Worm (Caenorhabditis elegans) whole organism, L4/young adult: ENCODE measurements around the gene ccpp-6.

Experiments used
- W03F9.2 ChIP-seq: fragments of 150-350 bp; optimal IDR thresholded peaks from 2 replicates; lab custom pipeline; 2014; ENCODE audit warnings: missing biosample characterization, missing genetic modification characterization
- dao-5 ChIP-seq: sonication (generic microtip); optimal IDR thresholded peaks from 2 replicates; lab custom pipeline; 2016; ENCODE audit warnings: missing genotype, missing genetic modification characterization, moderate library complexity, missing compliant biosample characterization
- him-1 ChIP-seq: sonication (generic microtip); optimal IDR thresholded peaks from 2 replicates; lab custom pipeline; 2016; ENCODE audit warnings: missing genotype, missing genetic modification reagents, missing genetic modification characterization, missing compliant biosample characterization

ccpp-6 gene

ce11 chrII:5387217-5387616 is at the start of gene ccpp-6:
Gene ccpp-6, minus strand, starts transcription at chrII:5387317.
- no peak for TF ChIP-seq him-1
- TF ChIP-seq W03F9.2 (tag; lab: Kevin White, UChicago): no peak
- TF ChIP-seq dao-5 (tag; lab: Kevin White, UChicago): no peak

ce11 chrII:5436833-5437232 is 49.7 kb upstream of the ccpp-6 start, which contains the start of gene dct-5:
Gene dct-5, minus strand, starts transcription at chrII:5436933.
- TF ChIP-seq him-1 (no peak), W03F9.2 (tag; lab: Kevin White, UChicago) (no peak), dao-5 (tag; lab: Kevin White, UChicago) (no peak)

- TF ChIP-seq him-1 (no peak), dao-5 (tag; lab: Kevin White, UChicago) (no peak)
Observed at ce11 chrII:5433069-5433468, 46.0 kb upstream of the ccpp-6 start, which contains the start of gene srx-114. Gene srx-114, minus strand, starts transcription at chrII:5433169.

- TF ChIP-seq him-1: no peak
- peak; percentile 6 for TF ChIP-seq W03F9.2 (tag; lab: Kevin White, UChicago)
Observed at ce11 chrII:5429522-5430257, 42.6 kb upstream of the ccpp-6 start, which contains the start of the genes F07F6.4 and F07F6.2. Gene F07F6.4, minus strand, starts transcription at chrII:5429572. Gene F07F6.2, plus strand, starts transcription at chrII:5430207.

- no peak for TF ChIP-seq W03F9.2 (tag; lab: Kevin White, UChicago)
- TF ChIP-seq him-1: no peak
- no peak for TF ChIP-seq dao-5 (tag; lab: Kevin White, UChicago)
Observed at ce11 chrII:5426470-5426869, 39.4 kb upstream of the ccpp-6 start.

- TF ChIP-seq dao-5 (tag; lab: Kevin White, UChicago) (no peak), W03F9.2 (tag; lab: Kevin White, UChicago) (no peak), him-1 (no peak)
Observed at ce11 chrII:5426054-5426453, 38.9 kb upstream of the ccpp-6 start.

- TF ChIP-seq him-1 (no peak), dao-5 (tag; lab: Kevin White, UChicago) (no peak), W03F9.2 (tag; lab: Kevin White, UChicago) (no peak)
Observed at ce11 chrII:5425633-5426032, 38.5 kb upstream of the ccpp-6 start, which contains the start of gene F07F6.8. Gene F07F6.8, minus strand, starts transcription at chrII:5425733.

ce11 chrII:5423832-5424231 is 36.7 kb upstream of the ccpp-6 start, which contains the start of gene F07F6.7:
Gene F07F6.7, minus strand, starts transcription at chrII:5423858.
- no peak for TF ChIP-seq him-1
- no peak for TF ChIP-seq dao-5 (tag; lab: Kevin White, UChicago)
- TF ChIP-seq W03F9.2 (tag; lab: Kevin White, UChicago): no peak

- TF ChIP-seq dao-5 (tag; lab: Kevin White, UChicago): no peak
- TF ChIP-seq him-1: no peak
- TF ChIP-seq W03F9.2 (tag; lab: Kevin White, UChicago): no peak
Observed at ce11 chrII:5420947-5421614, 34.0 kb upstream of the ccpp-6 start, which contains the start of gene tofu-6. Gene tofu-6, plus strand, starts transcription at chrII:5421248.

- TF ChIP-seq him-1 (no peak), W03F9.2 (tag; lab: Kevin White, UChicago) (no peak), dao-5 (tag; lab: Kevin White, UChicago) (no peak)
Observed at ce11 chrII:5418929-5419328, 31.8 kb upstream of the ccpp-6 start, which contains the start of gene EEED8.15. Gene EEED8.15, plus strand, starts transcription at chrII:5419229.

- TF ChIP-seq him-1 (no peak), W03F9.2 (tag; lab: Kevin White, UChicago) (no peak), dao-5 (tag; lab: Kevin White, UChicago) (no peak)
Observed at ce11 chrII:5418317-5418716, 31.2 kb upstream of the ccpp-6 start.

- no peak for TF ChIP-seq dao-5 (tag; lab: Kevin White, UChicago)
- TF ChIP-seq him-1: no peak
- no peak for TF ChIP-seq W03F9.2 (tag; lab: Kevin White, UChicago)
Observed at ce11 chrII:5417905-5418304, 30.8 kb upstream of the ccpp-6 start.

- no peak for TF ChIP-seq him-1
- TF ChIP-seq W03F9.2 (tag; lab: Kevin White, UChicago): no peak
- TF ChIP-seq dao-5 (tag; lab: Kevin White, UChicago): no peak
Observed at ce11 chrII:5416204-5416764, 29.2 kb upstream of the ccpp-6 start, which contains the start of gene EEED8.2. Gene EEED8.2, plus strand, starts transcription at chrII:5416714.

- TF ChIP-seq him-1 (no peak), W03F9.2 (tag; lab: Kevin White, UChicago) (no peak), dao-5 (tag; lab: Kevin White, UChicago) (no peak)
Observed at ce11 chrII:5414040-5414439, 26.9 kb upstream of the ccpp-6 start, which contains the start of the genes EEED8.14 and EEED8.3. Gene EEED8.14, minus strand, starts transcription at chrII:5414052. Gene EEED8.3, plus strand, starts transcription at chrII:5414276.
